Worm (Caenorhabditis elegans) whole organism, L4 larva: ENCODE results near the gene col-172.

ENCODE experiments used
- F26F4.8 ChIP-seq: fragments of 200-800 bp; sonication (Bioruptor generic); conservative IDR thresholded peaks from 2 replicates; pipeline ENCODE4 v1.3.6; 2022; ENCODE audit warnings: missing genetic modification characterization, missing compliant biosample characterization
- F49E8.2 ChIP-seq: sonication (generic microtip); optimal IDR thresholded peaks from 2 replicates; lab custom pipeline; 2016; ENCODE audit warnings: missing compliant biosample characterization, mild to moderate bottlenecking, missing genetic modification characterization, borderline replicate concordance
- T20F7.1 ChIP-seq: fragments of 200-800 bp; sonication (Bioruptor generic); optimal IDR thresholded peaks from 2 replicates; lab custom pipeline; 2018; ENCODE audit warnings: mild to moderate bottlenecking, missing genetic modification characterization, missing compliant biosample characterization
- Y5F2A.4 ChIP-seq: fragments of 200-800 bp; sonication (Bioruptor generic); optimal IDR thresholded peaks from 2 replicates; lab custom pipeline; 2018; ENCODE audit warnings: mild to moderate bottlenecking, missing genetic modification characterization, missing compliant biosample characterization
- aha-1 ChIP-seq: fragments of 150-350 bp; peaks from one replicate; lab custom pipeline; 2014; ENCODE audit warnings: missing biosample characterization, missing genetic modification characterization
- attf-4 ChIP-seq: sonication (generic microtip); optimal IDR thresholded peaks from 3 replicates; lab custom pipeline; 2017; ENCODE audit warnings: missing biosample characterization, missing genetic modification characterization
- ceh-28 ChIP-seq: fragments of 150-350 bp; optimal IDR thresholded peaks from 2 replicates; lab custom pipeline; 2014; ENCODE audit warnings: missing biosample characterization, missing genetic modification reagents, missing genetic modification characterization
- dmd-6 ChIP-seq: fragments of 200-800 bp; sonication (Bioruptor generic); IDR thresholded peaks from 2 replicates; pipeline ENCODE4 v1.3.6; 2022; ENCODE audit warnings: missing genetic modification reagents, missing genetic modification characterization, missing compliant biosample characterization
- duxl-1 ChIP-seq: sonication (generic microtip); optimal IDR thresholded peaks from 2 replicates; lab custom pipeline; 2016; ENCODE audit warnings: mild to moderate bottlenecking, missing genetic modification characterization, moderate library complexity, missing compliant biosample characterization; ENCODE audit not compliant: poor library complexity
- egl-43 ChIP-seq: fragments of 200-800 bp; sonication (Bioruptor generic); IDR thresholded peaks from 2 replicates; pipeline ENCODE4 v1.3.6; 2022; ENCODE audit warnings: missing genetic modification reagents, missing genetic modification characterization, missing compliant biosample characterization
- gei-8 ChIP-seq: fragments of 200-800 bp; sonication (Bioruptor generic); optimal IDR thresholded peaks from 2 replicates; lab custom pipeline; 2018; ENCODE audit warnings: mild to moderate bottlenecking, missing genetic modification characterization, missing compliant biosample characterization
- hlh-11 ChIP-seq: fragments of 200-800 bp; sonication (Bioruptor generic); optimal IDR thresholded peaks from 2 replicates; lab custom pipeline; 2018; ENCODE audit warnings: mild to moderate bottlenecking, missing genetic modification characterization, missing compliant biosample characterization
- hlh-30 ChIP-seq: sonication (generic microtip); optimal IDR thresholded peaks from 2 replicates; lab custom pipeline; 2017; ENCODE audit warnings: antibody characterized with exemption, mild to moderate bottlenecking, missing genetic modification characterization, missing compliant biosample characterization; ENCODE audit not compliant: insufficient read depth
- lim-7 ChIP-seq: fragments of 200-800 bp; sonication (Bioruptor generic); IDR thresholded peaks from 2 replicates; pipeline ENCODE4 v1.3.6; 2022; ENCODE audit warnings: missing genetic modification characterization, missing compliant biosample characterization
- lin-1 ChIP-seq: fragments of 200-800 bp; sonication (Bioruptor generic); IDR thresholded peaks from 2 replicates; pipeline ENCODE4 v1.3.6; 2022; ENCODE audit warnings: missing genetic modification reagents, missing genetic modification characterization, missing compliant biosample characterization
- lin-13 ChIP-seq: fragments of 150-350 bp; optimal IDR thresholded peaks from 2 replicates; lab custom pipeline; 2014; ENCODE audit warnings: missing biosample characterization, missing genetic modification reagents, missing genetic modification characterization
- mdl-1 ChIP-seq, 2 experiments: fragments of 150-350 bp in 1 of 2; sonication (generic microtip) in 1 of 2; optimal IDR thresholded peaks; 2 replicates each; lab custom pipeline; 2014 to 2017; ENCODE audit warnings: missing biosample characterization in 2 of 2, missing genetic modification characterization in 2 of 2
- mxl-3 ChIP-seq: fragments of 200-800 bp; sonication (Bioruptor generic); optimal IDR thresholded peaks from 2 replicates; lab custom pipeline; 2018; ENCODE audit warnings: mild to moderate bottlenecking, missing genetic modification characterization, missing compliant biosample characterization
- nhr-10 ChIP-seq: fragments of 150-350 bp; optimal IDR thresholded peaks from 2 replicates; lab custom pipeline; 2014; ENCODE audit warnings: missing biosample characterization, missing genetic modification characterization
- nhr-102 ChIP-seq: sonication (generic microtip); optimal IDR thresholded peaks from 2 replicates; lab custom pipeline; 2016; ENCODE audit warnings: mild to moderate bottlenecking, missing genetic modification characterization, moderate library complexity, missing compliant biosample characterization
- nhr-111 ChIP-seq: fragments of 200-800 bp; sonication (Bioruptor generic); optimal IDR thresholded peaks from 2 replicates; lab custom pipeline; 2018; ENCODE audit warnings: mild to moderate bottlenecking, missing genetic modification characterization, missing compliant biosample characterization
- nhr-25 ChIP-seq: sonication (generic microtip); optimal IDR thresholded peaks from 2 replicates; lab custom pipeline; 2017; ENCODE audit warnings: missing genetic modification characterization, mild to moderate bottlenecking, missing compliant biosample characterization, antibody characterized with exemption, moderate library complexity, borderline replicate concordance; ENCODE audit not compliant: insufficient read depth
- nhr-41 ChIP-seq: fragments of 200-800 bp; sonication (Bioruptor generic); IDR thresholded peaks from 2 replicates; pipeline ENCODE4 v1.3.6; 2022; ENCODE audit warnings: missing genetic modification reagents, missing genetic modification characterization, missing compliant biosample characterization
- nhr-42 ChIP-seq: fragments of 200-800 bp; sonication (Bioruptor generic); IDR thresholded peaks from 2 replicates; pipeline ENCODE4 v1.3.6; 2022; ENCODE audit warnings: missing genetic modification characterization, missing compliant biosample characterization
- nhr-48 ChIP-seq: sonication (generic microtip); optimal IDR thresholded peaks from 2 replicates; lab custom pipeline; 2016; ENCODE audit warnings: mild to moderate bottlenecking, missing genetic modification characterization, missing compliant biosample characterization
- nhr-6 ChIP-seq: fragments of 150-350 bp; optimal IDR thresholded peaks from 2 replicates; lab custom pipeline; 2014; ENCODE audit warnings: missing biosample characterization, missing genetic modification characterization
- nhr-77 ChIP-seq: fragments of 150-350 bp; optimal IDR thresholded peaks from 2 replicates; lab custom pipeline; 2014; ENCODE audit warnings: missing biosample characterization, missing genetic modification characterization
- pha-4 ChIP-seq, 2 experiments: fragments of 150-350 bp in 1 of 2; fragments of 200-800 bp in 1 of 2; sonication (Bioruptor generic) in 1 of 2; IDR thresholded peaks in 1 of 2; optimal IDR thresholded peaks in 1 of 2; 2 replicates each; pipeline versions ENCODE4 v1.3.6 to Lab custom; 2014 to 2022; ENCODE audit warnings: missing genetic modification characterization in 2 of 2, missing genetic modification reagents in 2 of 2, missing biosample characterization in 1 of 2, missing compliant biosample characterization in 1 of 2
- pqm-1 ChIP-seq: sonication (generic microtip); optimal IDR thresholded peaks from 2 replicates; lab custom pipeline; 2017; ENCODE audit warnings: missing biosample characterization, missing genetic modification characterization
- set-16 ChIP-seq: fragments of 200-800 bp; sonication (Bioruptor generic); IDR thresholded peaks from 2 replicates; pipeline ENCODE4 v1.3.6; 2022; ENCODE audit warnings: missing genetic modification reagents, missing genetic modification characterization, missing compliant biosample characterization
- skn-1 ChIP-seq: fragments of 150-350 bp; optimal IDR thresholded peaks from 2 replicates; lab custom pipeline; 2014; ENCODE audit warnings: missing biosample characterization, missing genetic modification characterization
- snpc-4 ChIP-seq: fragments of 150-350 bp; optimal IDR thresholded peaks from 2 replicates; lab custom pipeline; 2014; ENCODE audit warnings: missing biosample characterization, missing genetic modification characterization
- unc-39 ChIP-seq: sonication (generic microtip); optimal IDR thresholded peaks from 2 replicates; lab custom pipeline; 2017; ENCODE audit warnings: missing biosample characterization, missing genetic modification characterization
- unc-62 ChIP-seq, 3 experiments: fragments of 150-350 bp in 1 of 3; sonication (generic microtip); optimal IDR thresholded peaks in 2 of 3; peaks in 1 of 3; 1 replicate in 1 of 3; 2 replicates in 2 of 3; lab custom pipeline; 2014 to 2017; ENCODE audit warnings: missing biosample characterization in 3 of 3, missing genetic modification characterization in 3 of 3, missing genetic modification reagents in 3 of 3, missing genotype in 1 of 3
- zag-1 ChIP-seq: fragments of 150-350 bp; optimal IDR thresholded peaks from 2 replicates; lab custom pipeline; 2014; ENCODE audit warnings: missing biosample characterization, missing genetic modification characterization
- zfp-2 ChIP-seq: sonication (generic microtip); optimal IDR thresholded peaks from 2 replicates; lab custom pipeline; 2016; ENCODE audit warnings: mild to moderate bottlenecking, missing genetic modification characterization, missing compliant biosample characterization
- zip-11 ChIP-seq: fragments of 200-800 bp; sonication (Bioruptor generic); IDR thresholded peaks from 2 replicates; pipeline ENCODE4 v1.3.6; 2022; ENCODE audit warnings: missing genetic modification characterization, missing compliant biosample characterization

col-172 gene

ce11 chrX:6672519-6672918 is at the start of gene col-172:
Gene col-172, plus strand, starts transcription at chrX:6672819.
- TF ChIP-seq egl-43 (no peak), lin-13 (GFP tag; lab: Kevin White, UChicago) (no peak), zip-11 (GFP tag; lab: Robert Waterston, UW) (no peak), duxl-1 (tag; lab: Kevin White, UChicago) (no peak), nhr-25 (tag; lab: Kevin White, UChicago) (no peak), gei-8 (GFP tag; lab: Kevin White, UChicago) (no peak), attf-4 (tag; lab: Kevin White, UChicago) (no peak), snpc-4 (tag; lab: Kevin White, UChicago) (no peak)

- TF ChIP-seq hlh-30 (tag; lab: Kevin White, UChicago) (no peak), unc-39 (tag; lab: Kevin White, UChicago) (no peak), attf-4 (tag; lab: Kevin White, UChicago) (no peak), T20F7.1 (GFP tag; lab: Kevin White, UChicago) (no peak), Y5F2A.4 (no peak), nhr-6 (no peak), unc-62 (GFP tag; optimal IDR thresholded peaks at IDR 0.05 in 1 of 2; lab: Kevin White, UChicago) (peak in 1 of 2 experiments; percentile 18), unc-62 (tag; optimal IDR thresholded peaks at IDR 0.05; lab: Kevin White, UChicago) (no peak), set-16 (no peak), nhr-42 (no peak), skn-1 (no peak), F26F4.8 (GFP tag; lab: Robert Waterston, UW) (no peak), nhr-111 (GFP tag; lab: Kevin White, UChicago) (no peak), aha-1 (tag; lab: Kevin White, UChicago) (peak; percentile 44)
Observed at ce11 chrX:6625275-6625674, 47.3 kb upstream of the col-172 start.

- TF ChIP-seq ceh-28 (tag; lab: Kevin White, UChicago) (no peak), aha-1 (tag; lab: Kevin White, UChicago) (peak; percentile 97)
Observed at ce11 chrX:6630645-6631044, 42.0 kb upstream of the col-172 start.

- TF ChIP-seq ceh-28 (tag; lab: Kevin White, UChicago) (no peak), lim-7 (no peak)
Observed at ce11 chrX:6631437-6631836, 41.2 kb upstream of the col-172 start, which contains the start of gene aexr-2. Gene aexr-2, minus strand, starts transcription at chrX:6631537.

- no peak for TF ChIP-seq F49E8.2 (tag; lab: Kevin White, UChicago)
- TF ChIP-seq aha-1 (tag; lab: Kevin White, UChicago), result peak; percentile 85
Observed at ce11 chrX:6635173-6635572, 37.4 kb upstream of the col-172 start, which contains the start of gene aexr-1. Gene aexr-1, minus strand, starts transcription at chrX:6635273.

ce11 chrX:6637933-6638332 is 34.7 kb upstream of the col-172 start:
- TF ChIP-seq set-16 (no peak), aha-1 (tag; lab: Kevin White, UChicago) (peak; percentile 93), pqm-1 (tag; lab: Kevin White, UChicago) (peak; percentile 25)

ce11 chrX:6638985-6639573 is 33.5 kb upstream of the col-172 start:
- TF ChIP-seq unc-62 (GFP tag; optimal IDR thresholded peaks at IDR 0.05 in 1 of 2; lab: Kevin White, UChicago), result peak in 1 of 2 experiments; percentile 72
- TF ChIP-seq unc-62 (tag; optimal IDR thresholded peaks at IDR 0.05; lab: Kevin White, UChicago), result no peak
- peak; percentile 85 for TF ChIP-seq pqm-1 (tag; lab: Kevin White, UChicago)
- no peak for TF ChIP-seq zfp-2 (tag; lab: Kevin White, UChicago)
- TF ChIP-seq aha-1 (tag; lab: Kevin White, UChicago), result peak; percentile 63
- TF ChIP-seq lin-1, result no peak
- peak in 1 of 2 experiments; percentile 61 for TF ChIP-seq mdl-1 (tag; optimal IDR thresholded peaks at IDR 0.05; lab: Kevin White, UChicago)
- peak; percentile 76 for TF ChIP-seq hlh-11 (tag; lab: Kevin White, UChicago)
- no peak for TF ChIP-seq nhr-41 (GFP tag; lab: Robert Waterston, UW)
- peak; percentile 41 for TF ChIP-seq nhr-25 (tag; lab: Kevin White, UChicago)
- no peak for TF ChIP-seq pha-4 (GFP tag; IDR thresholded peaks at IDR 0.05; lab: Robert Waterston, UW)
- no peak for TF ChIP-seq pha-4 (tag; optimal IDR thresholded peaks at IDR 0.05; lab: Kevin White, UChicago)
- TF ChIP-seq nhr-48 (tag; lab: Kevin White, UChicago), result peak; percentile 4
- no peak for TF ChIP-seq zag-1
- peak; percentile 18 for TF ChIP-seq lin-13 (GFP tag; lab: Kevin White, UChicago)
- peak; percentile 89 for TF ChIP-seq dmd-6 (GFP tag; lab: Robert Waterston, UW)
- TF ChIP-seq nhr-77 (tag; lab: Kevin White, UChicago), result peak; percentile 22
- TF ChIP-seq mxl-3 (GFP tag; lab: Kevin White, UChicago), result peak; percentile 71
- peak; percentile 58 for TF ChIP-seq nhr-102
- TF ChIP-seq nhr-10, result no peak
